Fruit fly (Drosophila melanogaster) whole organism, embryonic: Measurements from ENCODE around the gene yellow-g.
A peak's percentile ranks its signal among the peaks of the same experiment; 100 is the strongest.

Source experiments
- Abd-B ChIP-seq: fragments of 200-800 bp; sonication (Bioruptor generic); optimal IDR thresholded peaks from 2 replicates; lab custom pipeline; 2018; ENCODE audit warnings: missing biosample characterization, mild to moderate bottlenecking, missing genetic modification characterization, moderate library complexity
- Adf1 ChIP-seq: fragments of 200-800 bp; sonication (Bioruptor generic); IDR thresholded peaks from 2 replicates; pipeline ENCODE4 v1.3.6; 2022; ENCODE audit warnings: missing biosample characterization, missing genetic modification characterization
- Aef1 ChIP-seq: fragments of 200-800 bp; sonication (Bioruptor generic); IDR thresholded peaks from 3 replicates; pipeline ENCODE4 v1.3.6; 2022; ENCODE audit warnings: missing biosample characterization, missing genetic modification characterization
- B-H2 ChIP-seq: fragments of 200-800 bp; sonication (Bioruptor generic); optimal IDR thresholded peaks from 2 replicates; lab custom pipeline; 2018; ENCODE audit warnings: missing biosample characterization, mild to moderate bottlenecking, missing genetic modification characterization
- CG11093 ChIP-seq: fragments of 200-800 bp; sonication (Bioruptor generic); IDR thresholded peaks from 3 replicates; pipeline ENCODE4 v1.3.6; 2022; ENCODE audit warnings: missing biosample characterization, missing genetic modification characterization
- CG11504 ChIP-seq: fragments of 200-800 bp; sonication (Bioruptor generic); optimal IDR thresholded peaks from 3 replicates; lab custom pipeline; 2019; ENCODE audit warnings: missing biosample characterization, mild to moderate bottlenecking, missing genetic modification characterization, moderate library complexity
- CG11723 ChIP-seq: fragments of 200-800 bp; sonication (Bioruptor generic); optimal IDR thresholded peaks from 2 replicates; lab custom pipeline; 2017; ENCODE audit warnings: missing biosample characterization, mild to moderate bottlenecking, missing genetic modification characterization
- CG13424 ChIP-seq: fragments of 200-800 bp; sonication (Bioruptor generic); optimal IDR thresholded peaks from 2 replicates; lab custom pipeline; 2019; ENCODE audit warnings: missing biosample characterization, mild to moderate bottlenecking, missing genetic modification characterization, moderate library complexity
- CG14860 ChIP-seq: fragments of 200-800 bp; sonication (Bioruptor generic); IDR thresholded peaks from 3 replicates; pipeline ENCODE4 v1.3.6; 2022; ENCODE audit warnings: missing biosample characterization, missing genetic modification characterization; ENCODE audit not compliant: partially characterized antibody
- CG15514 ChIP-seq: fragments of 200-800 bp; sonication (Bioruptor generic); optimal IDR thresholded peaks from 3 replicates; lab custom pipeline; 2017; ENCODE audit warnings: missing biosample characterization, missing genetic modification characterization, mild to moderate bottlenecking, moderate library complexity, missing genetic modification reagents
- CG16863 ChIP-seq: fragments of 200-800 bp; sonication (Bioruptor generic); optimal IDR thresholded peaks from 3 replicates; lab custom pipeline; 2016; ENCODE audit warnings: missing biosample characterization, missing genetic modification characterization
- CG18619 ChIP-seq: fragments of 200-800 bp; sonication (Bioruptor generic); optimal IDR thresholded peaks from 3 replicates; lab custom pipeline; 2017; ENCODE audit warnings: missing biosample characterization, mild to moderate bottlenecking, missing genetic modification characterization
- CG2120 ChIP-seq: fragments of 200-800 bp; sonication (Bioruptor generic); optimal IDR thresholded peaks from 3 replicates; lab custom pipeline; 2016; ENCODE audit warnings: missing biosample characterization, missing genetic modification characterization
- CG33557 ChIP-seq: fragments of 200-800 bp; sonication (Bioruptor generic); optimal IDR thresholded peaks from 2 replicates; lab custom pipeline; 2019; ENCODE audit warnings: missing biosample characterization, mild to moderate bottlenecking, missing genetic modification characterization, moderate library complexity
- CG6272 ChIP-seq: fragments of 200-800 bp; sonication (Bioruptor generic); IDR thresholded peaks from 2 replicates; pipeline ENCODE4 v1.3.6; 2022; ENCODE audit warnings: missing biosample characterization, missing genetic modification characterization
- CG6689 ChIP-seq: fragments of 200-800 bp; sonication (Bioruptor generic); IDR thresholded peaks from 2 replicates; pipeline ENCODE4 v1.3.6; 2022; ENCODE audit warnings: missing biosample characterization, missing genetic modification characterization
- CG7357 ChIP-seq: fragments of 200-800 bp; sonication (Bioruptor generic); IDR thresholded peaks from 3 replicates; pipeline ENCODE4 v1.3.6; 2022; ENCODE audit warnings: missing biosample characterization, missing genetic modification characterization
- CG7963 ChIP-seq: fragments of 200-800 bp; sonication (Bioruptor generic); IDR thresholded peaks from 3 replicates; pipeline ENCODE4 v1.3.6; 2022; ENCODE audit warnings: missing biosample characterization, missing genetic modification characterization; ENCODE audit not compliant: partially characterized antibody
- CG9932 ChIP-seq: fragments of 200-800 bp; sonication (Bioruptor generic); IDR thresholded peaks from 2 replicates; pipeline ENCODE4 v1.3.6; 2022; ENCODE audit warnings: missing biosample characterization, missing genetic modification characterization
- Chrac-16 ChIP-seq: fragments of 200-800 bp; sonication (Bioruptor generic); optimal IDR thresholded peaks from 3 replicates; lab custom pipeline; 2016; ENCODE audit warnings: missing biosample characterization, missing genetic modification characterization
- Gug ChIP-seq: fragments of 200-800 bp; sonication (Bioruptor generic); IDR thresholded peaks from 4 replicates; pipeline ENCODE4 v1.3.6; 2022; ENCODE audit warnings: missing biosample characterization, missing genetic modification characterization
- HLH4C ChIP-seq: fragments of 200-800 bp; sonication (Bioruptor generic); IDR thresholded peaks from 3 replicates; pipeline ENCODE4 v1.3.6; 2022; ENCODE audit warnings: missing biosample characterization, missing genetic modification characterization; ENCODE audit not compliant: partially characterized antibody
- Hand ChIP-seq: fragments of 200-800 bp; sonication (Bioruptor generic); optimal IDR thresholded peaks from 2 replicates; lab custom pipeline; 2017; ENCODE audit warnings: mild to moderate bottlenecking, missing biosample characterization, missing genetic modification reagents, missing genetic modification characterization
- HmgZ ChIP-seq: fragments of 200-800 bp; sonication (Bioruptor generic); optimal IDR thresholded peaks from 2 replicates; lab custom pipeline; 2018; ENCODE audit warnings: missing biosample characterization, mild to moderate bottlenecking, missing genetic modification characterization
- Hr51 ChIP-seq, 2 experiments: fragments of 200-800 bp; sonication (Bioruptor generic); optimal IDR thresholded peaks; 2 replicates in 1 of 2; 3 replicates in 1 of 2; lab custom pipeline; 2016 to 2018; ENCODE audit warnings: missing biosample characterization in 2 of 2, missing genetic modification characterization in 2 of 2, mild to moderate bottlenecking in 1 of 2, moderate library complexity in 1 of 2
- Hsf ChIP-seq: fragments of 200-800 bp; sonication (Bioruptor generic); optimal IDR thresholded peaks from 3 replicates; lab custom pipeline; 2016; ENCODE audit warnings: missing biosample characterization, missing genetic modification characterization
- MESR4 ChIP-seq: fragments of 200-800 bp; sonication (Bioruptor generic); optimal IDR thresholded peaks from 2 replicates; lab custom pipeline; 2018; ENCODE audit warnings: missing biosample characterization, mild to moderate bottlenecking, missing genetic modification characterization, moderate library complexity
- NC2β ChIP-seq: fragments of 200-800 bp; sonication (Bioruptor generic); optimal IDR thresholded peaks from 2 replicates; lab custom pipeline; 2016; ENCODE audit warnings: missing biosample characterization, missing genetic modification characterization
- NFAT ChIP-seq: fragments of 200-800 bp; sonication (Bioruptor generic); IDR thresholded peaks from 2 replicates; pipeline ENCODE4 v1.3.6; 2022; ENCODE audit warnings: missing biosample characterization, missing genetic modification characterization
- Nf-YC ChIP-seq: fragments of 200-800 bp; optimal IDR thresholded peaks from 3 replicates; lab custom pipeline; 2019; ENCODE audit warnings: missing biosample characterization, mild to moderate bottlenecking, missing genetic modification characterization, moderate library complexity
- Oaz ChIP-seq: fragments of 200-800 bp; sonication (Bioruptor generic); IDR thresholded peaks from 2 replicates; pipeline ENCODE4 v1.3.6; 2022; ENCODE audit warnings: missing biosample characterization, missing genetic modification characterization
- Spps ChIP-seq: fragments of 200-800 bp; sonication (Bioruptor generic); optimal IDR thresholded peaks from 2 replicates; lab custom pipeline; 2018; ENCODE audit warnings: missing biosample characterization, mild to moderate bottlenecking, missing genetic modification characterization
- bsh ChIP-seq, 2 experiments: fragments of 200-800 bp; sonication (Bioruptor generic); optimal IDR thresholded peaks; 2 replicates each; lab custom pipeline; 2017 to 2018; ENCODE audit warnings: mild to moderate bottlenecking in 2 of 2, missing biosample characterization in 2 of 2, missing genetic modification characterization in 2 of 2, moderate library complexity in 1 of 2
- caup ChIP-seq: fragments of 200-800 bp; sonication (Bioruptor generic); optimal IDR thresholded peaks from 3 replicates; lab custom pipeline; 2017; ENCODE audit warnings: missing biosample characterization, mild to moderate bottlenecking, missing genetic modification characterization, moderate library complexity; ENCODE audit not compliant: severe bottlenecking
- exex ChIP-seq: fragments of 200-800 bp; sonication (Bioruptor generic); optimal IDR thresholded peaks from 4 replicates; lab custom pipeline; 2018; ENCODE audit warnings: missing biosample characterization, mild to moderate bottlenecking, missing genetic modification characterization, moderate library complexity
- fu2 ChIP-seq: fragments of 200-800 bp; sonication (Bioruptor generic); optimal IDR thresholded peaks from 2 replicates; lab custom pipeline; 2016; ENCODE audit warnings: missing biosample characterization, missing genetic modification characterization
- ham ChIP-seq: fragments of 200-800 bp; sonication (Bioruptor generic); IDR thresholded peaks from 2 replicates; pipeline ENCODE4 v1.3.6; 2022; ENCODE audit warnings: missing biosample characterization, missing genetic modification characterization
- insv ChIP-seq, 2 experiments: fragments of 200-800 bp; sonication (Bioruptor generic); optimal IDR thresholded peaks; 3 replicates each; lab custom pipeline; 2016 to 2018; ENCODE audit warnings: missing biosample characterization in 2 of 2, missing genetic modification characterization in 2 of 2
- klu ChIP-seq: fragments of 200-800 bp; sonication (Bioruptor generic); IDR thresholded peaks from 2 replicates; pipeline ENCODE4 v1.3.6; 2022; ENCODE audit warnings: missing biosample characterization, missing genetic modification characterization
- mld ChIP-seq: fragments of 200-800 bp; sonication (Bioruptor generic); IDR thresholded peaks from 3 replicates; pipeline ENCODE4 v1.3.6; 2022; ENCODE audit warnings: missing biosample characterization, missing genetic modification characterization; ENCODE audit not compliant: partially characterized antibody
- otp ChIP-seq: fragments of 200-800 bp; sonication (Bioruptor generic); IDR thresholded peaks from 3 replicates; pipeline ENCODE4, ENCODE4 v1.3.6; 2022; ENCODE audit warnings: missing biosample characterization, missing genetic modification characterization
- peb ChIP-seq: fragments of 200-800 bp; sonication (Bioruptor generic); IDR thresholded peaks from 2 replicates; pipeline ENCODE4 v1.3.6; 2022; ENCODE audit warnings: missing biosample characterization, missing genetic modification characterization
- pita ChIP-seq: fragments of 200-800 bp; sonication (Bioruptor generic); optimal IDR thresholded peaks from 2 replicates; lab custom pipeline; 2017; ENCODE audit warnings: missing biosample characterization, mild to moderate bottlenecking, missing genetic modification characterization
- ssp ChIP-seq: fragments of 200-800 bp; sonication (Bioruptor generic); IDR thresholded peaks from 2 replicates; pipeline ENCODE4 v1.3.6; 2022; ENCODE audit warnings: missing biosample characterization, missing genetic modification characterization
- tup ChIP-seq: fragments of 200-800 bp; sonication (Bioruptor generic); optimal IDR thresholded peaks from 2 replicates; lab custom pipeline; 2016; ENCODE audit warnings: missing biosample characterization, mild to moderate bottlenecking, missing genetic modification characterization, moderate library complexity
- twi ChIP-seq: fragments of 200-800 bp; optimal IDR thresholded peaks from 2 replicates; lab custom pipeline; 2019; ENCODE audit warnings: missing biosample characterization, mild to moderate bottlenecking, missing genetic modification characterization, moderate library complexity
- yki ChIP-seq: fragments of >200 bp; optimal IDR thresholded peaks from 3 replicates; lab custom pipeline; 2018
- zf30C ChIP-seq: fragments of 200-800 bp; sonication (Bioruptor generic); optimal IDR thresholded peaks from 3 replicates; lab custom pipeline; 2018; ENCODE audit warnings: missing biosample characterization, mild to moderate bottlenecking, missing genetic modification characterization
- zfh2 ChIP-seq: fragments of 200-800 bp; sonication (Bioruptor generic); optimal IDR thresholded peaks from 2 replicates; lab custom pipeline; 2016; ENCODE audit warnings: missing biosample characterization, missing genetic modification characterization

Gene yellow-g

DNA sequence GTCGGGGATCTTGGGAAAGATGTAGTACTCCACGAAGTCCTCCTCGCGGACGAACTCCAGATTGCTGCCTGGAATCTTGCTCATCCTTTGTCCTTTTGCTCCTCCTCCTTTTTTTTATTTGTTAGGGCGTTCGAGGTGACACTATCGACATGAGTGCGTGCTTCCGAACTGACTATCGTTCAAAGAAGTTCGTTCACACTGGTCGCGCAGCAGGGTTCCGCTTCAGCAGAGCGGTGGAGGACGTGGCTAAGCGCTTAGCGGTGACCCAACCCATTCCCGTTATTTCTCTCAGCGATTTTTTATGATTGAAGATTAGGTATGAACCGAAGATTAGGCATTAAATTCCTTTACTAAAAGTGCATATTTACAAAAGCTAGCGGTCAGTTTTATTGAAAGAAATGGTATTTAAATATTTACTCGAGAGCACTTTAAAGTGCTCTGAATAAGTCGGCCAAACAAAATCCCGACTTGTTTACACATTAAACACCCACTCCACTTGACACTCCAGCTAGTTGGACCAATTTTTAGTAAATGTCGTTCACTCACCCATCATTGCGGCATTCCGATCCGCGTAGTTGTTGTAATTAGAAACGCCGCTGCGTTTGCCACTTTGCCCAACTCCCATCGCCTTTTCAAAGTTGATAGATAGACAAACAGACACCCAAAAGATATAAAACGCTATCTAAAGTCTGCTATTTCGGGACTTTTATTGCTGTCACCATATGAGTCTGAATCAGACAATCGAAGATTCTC lies 6.7 kb downstream of the yellow-g start, which contains the start of the genes ecd and CG13806 (continued):
- TF ChIP-seq Gug (peak; percentile 72; the same call in 2 of the 4 replicates), caup (GFP tag; lab: Kevin White, UChicago) (peak; percentile 31), zfh2 (GFP tag; lab: Kevin White, UChicago) (peak; percentile 67), CG9932 (peak; percentile 86), CG16863 (peak; percentile 26), CG15514 (GFP tag; lab: Kevin White, UChicago) (peak; percentile 75), yki (lab: Kevin White, UChicago) (no peak), zf30C (GFP tag; lab: Kevin White, UChicago) (no peak), pita (peak; percentile 77), Oaz (GFP tag; lab: Robert Waterston, UW) (no peak), Aef1 (GFP tag; lab: Robert Waterston, UW) (no peak), B-H2 (GFP tag; lab: Kevin White, UChicago) (no peak), bsh (GFP tag; optimal IDR thresholded peaks at IDR 0.05; lab: Kevin White, UChicago) (no peak), CG13424 (peak; percentile 28), klu (0 out of 2 replicates have a peak, but pooled peaks have one; percentile 23), CG11504 (tag; lab: Kevin White, UChicago) (no peak), Hand (GFP tag; lab: Kevin White, UChicago) (no peak), Adf1 (peak; percentile 56), insv (GFP tag; optimal IDR thresholded peaks at IDR 0.05; lab: Kevin White, UChicago) (peak in 1 of 2 experiments; percentile 16), Abd-B (peak; percentile 83), twi (tag; lab: Kevin White, UChicago) (no peak), CG11723 (GFP tag; lab: Kevin White, UChicago) (no peak), CG7963 (GFP tag; lab: Robert Waterston, UW) (peak; percentile 93), Spps (tag; lab: Kevin White, UChicago) (no peak), CG6689 (no peak), tup (GFP tag; lab: Kevin White, UChicago) (no peak), ham (GFP tag; lab: Robert Waterston, UW) (no peak), Hsf (GFP tag; lab: Kevin White, UChicago) (peak; percentile 49), CG14860 (GFP tag; lab: Robert Waterston, UW) (peak; percentile 81), Chrac-16 (peak; percentile 49), peb (GFP tag; lab: Robert Waterston, UW) (no peak), CG2120 (peak; percentile 70), Hr51 (GFP tag; optimal IDR thresholded peaks at IDR 0.05; lab: Kevin White, UChicago) (peak in 1 of 2 experiments; percentile 41), CG7357 (peak; percentile 97), MESR4 (GFP tag; lab: Kevin White, UChicago) (peak; percentile 85), CG18619 (GFP tag; lab: Kevin White, UChicago) (no peak), exex (tag; lab: Kevin White, UChicago) (no peak), mld (GFP tag; lab: Robert Waterston, UW) (peak; percentile 96), HmgZ (tag; lab: Kevin White, UChicago) (peak; percentile 55), CG11093 (GFP tag; lab: Robert Waterston, UW) (no peak), NC2β (GFP tag; lab: Kevin White, UChicago) (peak; percentile 11), Nf-YC (tag; lab: Kevin White, UChicago) (no peak), otp (GFP tag; lab: Robert Waterston, UW) (no peak), ssp (GFP tag; lab: Robert Waterston, UW) (peak; percentile 89), fu2 (GFP tag; lab: Kevin White, UChicago) (peak; percentile 21), CG33557 (GFP tag; lab: Kevin White, UChicago) (no peak), NFAT (peak; percentile 80), CG6272 (GFP tag; lab: Robert Waterston, UW) (peak; percentile 23; the same call in 1 of the 2 replicates), HLH4C (peak; percentile 85)
